Worm (Caenorhabditis elegans): ENCODE results near the gene Y59E9AL.4.
A peak's percentile ranks its signal among the peaks of the same experiment; 100 is the strongest.

The Y59E9AL.4 gene

DNA sequence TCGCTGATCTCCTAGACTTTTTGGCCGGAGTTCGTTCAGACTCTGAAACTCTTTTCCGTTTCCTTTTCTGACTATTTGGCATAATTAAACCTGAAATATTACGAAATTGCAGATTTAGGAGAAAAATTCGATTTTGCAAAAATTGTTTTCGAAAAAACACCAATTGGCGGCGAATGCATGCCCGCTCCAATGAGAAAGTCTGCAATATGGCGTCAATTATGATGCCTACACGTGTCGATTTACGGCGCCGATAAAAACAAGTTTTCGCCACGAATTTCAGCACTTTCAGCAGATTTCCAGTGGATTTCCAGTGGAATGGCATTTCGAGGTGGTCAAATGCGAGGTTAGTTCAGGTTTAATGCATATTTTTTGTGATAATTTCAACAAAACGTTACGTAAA, 5.6 kb downstream of the Y59E9AL.4 start, which contains the start of the genes Y59E9AL.36 and nbet-1 (continued):
- TF ChIP-seq jun-1 (tag; optimal IDR thresholded peaks at IDR 0.05) (no peak), gei-8 (GFP tag; optimal IDR thresholded peaks at IDR 0.05) (no peak), egl-43 (GFP tag; IDR thresholded peaks at IDR 0.05) (no peak), aha-1 (tag) (no peak), dmd-8 (GFP tag; IDR thresholded peaks at IDR 0.05) (no peak), ztf-7 (tag; optimal IDR thresholded peaks at IDR 0.05) (no peak), vab-7 (GFP tag; IDR thresholded peaks at IDR 0.05) (no peak), F26F4.8 (GFP tag; conservative IDR thresholded peaks at IDR 0.05) (no peak), pqm-1 (tag; optimal IDR thresholded peaks at IDR 0.05) (peak; percentile 5), ZK546.5 (tag; optimal IDR thresholded peaks at IDR 0.05) (no peak), mes-2 (tag; optimal IDR thresholded peaks at IDR 0.05; ENCODE audit: poor library complexity, severe bottlenecking) (peak; percentile 86), mdl-1 (tag; optimal IDR thresholded peaks at IDR 0.05) (peak in 1 of 2 experiments; percentile 49), lin-13 (GFP tag; optimal IDR thresholded peaks at IDR 0.05) (peak; percentile 84), zfp-2 (tag; optimal IDR thresholded peaks at IDR 0.05) (no peak), hif-1 (tag; optimal IDR thresholded peaks at IDR 0.05) (peak in 1 of 2 experiments; percentile 29), nhr-48 (tag; optimal IDR thresholded peaks at IDR 0.05) (no peak), lin-1 (GFP tag; IDR thresholded peaks at IDR 0.05) (no peak), dmd-6 (GFP tag; IDR thresholded peaks at IDR 0.05) (no peak), nhr-28 (tag; optimal IDR thresholded peaks at IDR 0.05) (peak; percentile 59), nhr-76 (tag; optimal IDR thresholded peaks at IDR 0.05) (no peak), nhr-10 (tag; optimal IDR thresholded peaks at IDR 0.05) (no peak), zip-11 (GFP tag; IDR thresholded peaks at IDR 0.05) (no peak), mdt-29 (GFP tag; IDR thresholded peaks at IDR 0.05) (no peak), lsy-2 (tag; optimal IDR thresholded peaks at IDR 0.05) (peak; percentile 25 to 81), tag-97 (GFP tag; IDR thresholded peaks at IDR 0.05) (no peak), rbr-2 (tag; optimal IDR thresholded peaks at IDR 0.05) (peak; percentile 69), daf-19 (GFP tag; conservative IDR thresholded peaks at IDR 0.05) (no peak), cey-2 (tag; optimal IDR thresholded peaks at IDR 0.05; ENCODE audit: borderline replicate concordance, insufficient read depth) (no peak), lim-7 (GFP tag; IDR thresholded peaks at IDR 0.05) (no peak), R02D3.7 (tag; optimal IDR thresholded peaks at IDR 0.05) (peak; percentile 94), pha-4 (GFP tag; IDR thresholded peaks at IDR 0.05) (peak; percentile 27; the same call in 1 of the 2 replicates), pha-4 (tag; optimal IDR thresholded peaks at IDR 0.05) (peak; percentile 7), ctbp-1 (GFP tag; IDR thresholded peaks at IDR 0.05) (no peak), ama-1 (optimal IDR thresholded peaks at IDR 0.05) (peak; percentile 16), hlh-30 (tag; optimal IDR thresholded peaks at IDR 0.05; ENCODE audit: insufficient read depth) (peak; percentile 66), dve-1 (tag; optimal IDR thresholded peaks at IDR 0.05; ENCODE audit: insufficient read depth) (no peak), ces-1 (GFP tag; optimal IDR thresholded peaks at IDR 0.05) (peak; percentile 15), nhr-102 (tag; optimal IDR thresholded peaks at IDR 0.05) (peak; percentile 5), nhr-111 (GFP tag; optimal IDR thresholded peaks at IDR 0.05) (no peak), tra-1 (GFP tag; IDR thresholded peaks at IDR 0.05) (no peak), madf-9 (GFP tag; conservative IDR thresholded peaks at IDR 0.05) (no peak), aly-2 (tag; optimal IDR thresholded peaks at IDR 0.05) (no peak), mep-1 (tag; optimal IDR thresholded peaks at IDR 0.05) (peak; percentile 76), madf-5 (GFP tag; IDR thresholded peaks at IDR 0.05) (no peak), saeg-2 (GFP tag; IDR thresholded peaks at IDR 0.05) (no peak), lin-29 (GFP tag; IDR thresholded peaks at IDR 0.05) (no peak), nhr-77 (tag; optimal IDR thresholded peaks at IDR 0.05) (peak; percentile 70), nhr-42 (GFP tag; IDR thresholded peaks at IDR 0.05) (no peak), unc-39 (tag; optimal IDR thresholded peaks at IDR 0.05) (no peak), snpc-4 (tag; optimal IDR thresholded peaks at IDR 0.05) (no peak), duxl-1 (tag; optimal IDR thresholded peaks at IDR 0.05; ENCODE audit: poor library complexity) (peak; percentile 46), Y75B8A.6 (GFP tag; IDR thresholded peaks at IDR 0.05) (no peak)

Data from whole organism, L4 larva.